Worm (Caenorhabditis elegans) whole organism, L4 larva: Measurements from ENCODE around the gene W03D2.9.

Experiments used
- aly-2 ChIP-seq: sonication (generic microtip); optimal IDR thresholded peaks from 2 replicates; lab custom pipeline; 2018; ENCODE audit warnings: missing biosample characterization, missing genetic modification characterization
- dpl-1 ChIP-seq: fragments of 150-350 bp; optimal IDR thresholded peaks from 2 replicates; lab custom pipeline; 2014; ENCODE audit warnings: missing biosample characterization, missing genetic modification reagents, missing genetic modification characterization
- jun-1 ChIP-seq: fragments of 150-350 bp; optimal IDR thresholded peaks from 2 replicates; lab custom pipeline; 2014; ENCODE audit warnings: missing biosample characterization, missing genetic modification reagents, missing genetic modification characterization
- lsy-2 ChIP-seq, 2 experiments: fragments of 150-350 bp in 1 of 2; sonication (generic microtip) in 1 of 2; optimal IDR thresholded peaks; 2 replicates each; lab custom pipeline; 2014 to 2017; ENCODE audit warnings: missing biosample characterization in 2 of 2, missing genetic modification characterization in 2 of 2
- nhr-237 ChIP-seq: sonication (generic microtip); optimal IDR thresholded peaks from 2 replicates; lab custom pipeline; 2017; ENCODE audit warnings: missing biosample characterization, missing genetic modification characterization
- nhr-28 ChIP-seq: fragments of 150-350 bp; optimal IDR thresholded peaks from 2 replicates; lab custom pipeline; 2014; ENCODE audit warnings: missing biosample characterization, missing genetic modification characterization
- ztf-11 ChIP-seq: fragments of 150-350 bp; optimal IDR thresholded peaks from 2 replicates; lab custom pipeline; 2014; ENCODE audit warnings: missing biosample characterization, missing genetic modification characterization
- ztf-7 ChIP-seq: fragments of 150-350 bp; optimal IDR thresholded peaks from 2 replicates; lab custom pipeline; 2014; ENCODE audit warnings: missing biosample characterization, missing genetic modification characterization

ce11 chrIV:4080846-4081245, 6.3 kb upstream of the W03D2.9 start, which contains the start of the genes C35B1.9 and C35B1.3:
- TF ChIP-seq ztf-7 (tag; lab: Kevin White, UChicago) (no peak), nhr-28 (tag; lab: Kevin White, UChicago) (no peak), dpl-1 (GFP tag; lab: Kevin White, UChicago) (no peak), aly-2 (tag; lab: Kevin White, UChicago) (no peak), nhr-237 (no peak), ztf-11 (no peak), lsy-2 (tag; optimal IDR thresholded peaks at IDR 0.05; lab: Kevin White, UChicago) (no peak), jun-1 (tag; lab: Kevin White, UChicago) (no peak)
